Fruit fly (Drosophila melanogaster) whole organism: ENCODE measurements around the gene Act88F.

ENCODE experiments used
- CG8478 ChIP-seq: fragments of >200 bp; optimal IDR thresholded peaks from 2 replicates; lab custom pipeline; 2018; ENCODE audit warnings: inconsistent platforms
- Dll ChIP-seq: fragments of >200 bp; optimal IDR thresholded peaks from 2 replicates; lab custom pipeline; 2017
- EcR ChIP-seq, 2 experiments: fragments of >200 bp; optimal IDR thresholded peaks; 2 replicates each; lab custom pipeline; 2017; ENCODE audit warnings: missing biosample characterization in 2 of 2, missing genetic modification characterization in 2 of 2, missing genetic modification reagents in 2 of 2
- pan ChIP-seq: fragments of >200 bp; optimal IDR thresholded peaks from 2 replicates; lab custom pipeline; 2017
- psq ChIP-seq: fragments of >200 bp; optimal IDR thresholded peaks from 2 replicates; lab custom pipeline; 2017
- usp ChIP-seq: fragments of >200 bp; optimal IDR thresholded peaks from 2 replicates; lab custom pipeline; 2017; ENCODE audit warnings: missing biosample characterization, missing genetic modification characterization, mixed read lengths

dm6 chr3R:15409772-15410688 is 29.7 kb upstream of the Act88F start:
- TF ChIP-seq EcR (GFP tag; optimal IDR thresholded peaks at IDR 0.05; lab: Kevin White, UChicago) = no peak
- no peak for TF ChIP-seq psq (lab: Kevin White, UChicago)
- no peak for TF ChIP-seq usp (GFP tag; lab: Kevin White, UChicago)
- no peak for TF ChIP-seq pan (lab: Kevin White, UChicago)
- TF ChIP-seq CG8478 = no peak
- no peak for TF ChIP-seq Dll (lab: Kevin White, UChicago)
